Worm (Caenorhabditis elegans) whole organism, early embryonic: Measurements from ENCODE around the gene tmem-17.

Experiments
- B0310.2 ChIP-seq: sonication (generic microtip); optimal IDR thresholded peaks from 2 replicates; lab custom pipeline; 2016; ENCODE audit warnings: mild to moderate bottlenecking, missing genetic modification characterization, missing compliant biosample characterization
- F13C5.2 ChIP-seq: sonication (generic microtip); optimal IDR thresholded peaks from 2 replicates; lab custom pipeline; 2017; ENCODE audit warnings: mild to moderate bottlenecking, missing genetic modification characterization, inconsistent platforms, missing compliant biosample characterization
- aly-1 ChIP-seq: sonication (generic microtip); optimal IDR thresholded peaks from 2 replicates; lab custom pipeline; 2016; ENCODE audit warnings: missing genetic modification characterization, missing compliant biosample characterization
- ama-1 ChIP-seq: fragments of 150-350 bp; optimal IDR thresholded peaks from 2 replicates; lab custom pipeline; 2014
- ceh-13 ChIP-seq: fragments of 200-800 bp; sonication (Bioruptor generic); optimal IDR thresholded peaks from 2 replicates; lab custom pipeline; 2018; ENCODE audit warnings: mild to moderate bottlenecking, missing genetic modification characterization, missing compliant biosample characterization
- ceh-36 ChIP-seq: sonication (generic microtip); optimal IDR thresholded peaks from 2 replicates; lab custom pipeline; 2016; ENCODE audit warnings: missing genetic modification characterization, inconsistent platforms, missing compliant biosample characterization
- ets-7 ChIP-seq: sonication (generic microtip); optimal IDR thresholded peaks from 2 replicates; lab custom pipeline; 2016; ENCODE audit warnings: missing genotype, missing genetic modification characterization, missing compliant biosample characterization
- flt-1 ChIP-seq: fragments of 200-800 bp; sonication (Bioruptor generic); IDR thresholded peaks from 2 replicates; pipeline ENCODE4 v1.3.6; 2022; ENCODE audit warnings: missing genetic modification characterization, missing compliant biosample characterization
- hmbx-1 ChIP-seq: sonication (generic microtip); optimal IDR thresholded peaks from 2 replicates; lab custom pipeline; 2016; ENCODE audit warnings: mild to moderate bottlenecking, missing genetic modification characterization, missing compliant biosample characterization
- hmg-4 ChIP-seq: fragments of 200-800 bp; sonication (Bioruptor generic); optimal IDR thresholded peaks from 2 replicates; lab custom pipeline; 2018; ENCODE audit warnings: mild to moderate bottlenecking, missing genetic modification characterization, missing compliant biosample characterization
- hnd-1 ChIP-seq: sonication (generic microtip); optimal IDR thresholded peaks from 2 replicates; lab custom pipeline; 2016; ENCODE audit warnings: missing genetic modification characterization, missing compliant biosample characterization
- pes-1 ChIP-seq: fragments of 200-800 bp; sonication (Bioruptor generic); IDR thresholded peaks from 2 replicates; pipeline ENCODE4 v1.3.6; 2022; ENCODE audit warnings: missing genetic modification reagents, missing genetic modification characterization, missing compliant biosample characterization
- scrt-1 ChIP-seq: fragments of 200-800 bp; sonication (Bioruptor generic); IDR thresholded peaks from 2 replicates; pipeline ENCODE4 v1.3.6; 2022; ENCODE audit warnings: missing genetic modification characterization, missing compliant biosample characterization
- sea-1 ChIP-seq: fragments of 200-800 bp; sonication (Bioruptor generic); conservative IDR thresholded peaks from 2 replicates; pipeline ENCODE4 v1.3.6; 2022; ENCODE audit warnings: missing genetic modification characterization, missing compliant biosample characterization
- tbx-11 ChIP-seq: fragments of 200-800 bp; sonication (Bioruptor generic); IDR thresholded peaks from 2 replicates; pipeline ENCODE4 v1.3.6; 2022; ENCODE audit warnings: missing genetic modification characterization, missing compliant biosample characterization
- tbx-37 ChIP-seq: fragments of 200-800 bp; sonication (Bioruptor generic); conservative IDR thresholded peaks from 2 replicates; pipeline ENCODE4 v1.3.6; 2022; ENCODE audit warnings: missing genetic modification reagents, missing genetic modification characterization, missing compliant biosample characterization
- tra-4 ChIP-seq: sonication (generic microtip); optimal IDR thresholded peaks from 2 replicates; lab custom pipeline; 2017; ENCODE audit warnings: missing genetic modification characterization, missing compliant biosample characterization

Gene tmem-17

DNA sequence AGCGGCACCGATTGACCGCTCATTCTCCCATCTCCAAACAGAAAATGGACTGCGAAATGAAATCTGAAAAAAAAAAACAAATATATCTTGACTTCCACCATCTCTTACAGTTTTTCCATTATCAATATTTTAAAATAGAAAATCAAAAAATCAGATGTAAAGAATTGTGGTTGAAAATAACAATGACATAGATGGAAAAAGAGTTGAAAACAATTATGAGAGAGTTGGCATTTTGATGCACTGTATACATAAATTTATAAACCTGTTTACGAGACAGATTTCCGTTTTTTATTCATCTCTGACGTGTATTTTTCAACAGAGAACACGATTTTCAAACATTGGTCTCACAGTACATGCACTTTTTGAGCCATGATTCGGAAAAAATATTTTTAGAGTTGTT is 10.6 kb downstream of the tmem-17 start, which contains the start of gene ZK418.7:
Gene ZK418.7 (minus strand): TSS at position 101 of the 400 bp plus-strand sequence.
- no peak for TF ChIP-seq hmbx-1 (tag; lab: Kevin White, UChicago)
- no peak for TF ChIP-seq tbx-11 (GFP tag; lab: Robert Waterston, UW)
- no peak for TF ChIP-seq pes-1
- no peak for TF ChIP-seq scrt-1
- no peak for TF ChIP-seq ets-7
- TF ChIP-seq tbx-37 (GFP tag; lab: Robert Waterston, UW): no peak
- TF ChIP-seq aly-1 (tag; lab: Kevin White, UChicago): no peak

DNA sequence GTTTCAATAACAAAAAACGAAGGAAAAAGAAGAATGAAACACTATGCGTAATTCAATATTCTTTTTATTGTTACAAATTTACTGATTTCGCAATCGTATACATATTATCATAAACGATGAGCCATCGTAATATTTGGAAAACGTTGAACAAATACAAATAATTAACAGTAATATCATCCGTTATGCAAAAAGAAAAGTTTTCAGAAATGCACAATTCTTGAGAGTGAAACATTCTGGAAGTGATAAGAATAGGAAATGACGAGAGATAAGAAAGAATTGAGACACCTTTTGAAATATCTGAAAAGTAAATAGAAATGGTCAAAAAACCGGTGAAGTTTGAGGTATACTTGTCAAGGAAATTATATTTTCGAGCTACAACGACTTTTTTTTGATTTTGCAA is 11.4 kb downstream of the tmem-17 start:
- no peak for TF ChIP-seq ceh-36 (tag; lab: Kevin White, UChicago)
- TF ChIP-seq ets-7: no peak
- no peak for TF ChIP-seq sea-1 (GFP tag; lab: Robert Waterston, UW)
- no peak for TF ChIP-seq hmbx-1 (tag; lab: Kevin White, UChicago)
- no peak for TF ChIP-seq hmg-4 (GFP tag; lab: Kevin White, UChicago)
- no peak for TF ChIP-seq flt-1 (GFP tag; lab: Robert Waterston, UW)
- TF ChIP-seq tra-4 (tag; lab: Kevin White, UChicago): no peak
- no peak for TF ChIP-seq tbx-37 (GFP tag; lab: Robert Waterston, UW)

DNA sequence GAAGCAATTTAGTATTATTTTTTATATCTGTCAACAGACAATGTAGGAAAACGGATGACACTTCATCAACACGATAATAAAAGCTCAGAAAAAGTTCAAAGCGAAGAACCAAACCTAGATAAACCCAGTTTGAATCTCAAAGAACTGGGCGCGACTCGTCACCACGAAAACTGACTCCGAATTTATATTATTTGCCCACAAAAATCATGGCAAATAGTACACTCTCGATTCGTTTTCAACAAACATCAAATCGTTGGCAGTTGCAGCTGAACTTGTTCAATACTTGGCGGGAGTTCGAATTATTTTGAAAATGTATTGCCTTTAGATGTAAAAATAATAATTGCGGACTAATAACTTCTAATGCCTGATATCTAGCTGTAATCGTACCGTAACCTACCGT is 13.0 kb downstream of the tmem-17 start:
- TF ChIP-seq hmg-4 (GFP tag; lab: Kevin White, UChicago) (no peak), F13C5.2 (no peak), hnd-1 (tag; lab: Kevin White, UChicago) (no peak), ceh-13 (GFP tag; lab: Kevin White, UChicago) (no peak), hmbx-1 (tag; lab: Kevin White, UChicago) (no peak), tbx-37 (GFP tag; lab: Robert Waterston, UW) (no peak), flt-1 (GFP tag; lab: Robert Waterston, UW) (no peak), scrt-1 (no peak), aly-1 (tag; lab: Kevin White, UChicago) (no peak), ama-1 (no peak), tra-4 (tag; lab: Kevin White, UChicago) (no peak), tbx-11 (GFP tag; lab: Robert Waterston, UW) (no peak), ceh-36 (tag; lab: Kevin White, UChicago) (no peak), pes-1 (no peak), ets-7 (no peak), B0310.2 (no peak), sea-1 (GFP tag; lab: Robert Waterston, UW) (no peak)

DNA sequence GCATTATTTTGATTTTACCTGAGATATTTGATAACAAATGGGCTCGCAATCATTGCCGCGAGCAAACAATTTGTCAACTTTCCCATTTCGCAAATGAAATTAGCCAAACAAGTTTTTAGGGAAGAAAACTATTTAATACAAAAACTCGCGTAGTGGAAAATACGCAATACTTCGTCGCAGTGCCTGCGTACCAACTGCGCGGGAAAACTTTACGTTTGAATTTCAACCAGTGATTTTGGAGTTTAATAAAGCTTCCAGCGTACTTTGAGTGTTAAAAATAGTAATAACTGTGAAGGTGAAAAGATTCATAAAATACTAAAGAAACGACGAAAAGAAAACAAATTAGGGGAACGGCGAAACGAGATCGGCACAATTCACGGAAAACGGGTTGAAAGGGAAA is 14.8 kb downstream of the tmem-17 start, which contains the start of gene tofu-7:
Gene tofu-7 (minus strand): TSS at position 111 of the 400 bp plus-strand sequence.
- no peak for TF ChIP-seq tbx-11 (GFP tag; lab: Robert Waterston, UW)
- TF ChIP-seq tra-4 (tag; lab: Kevin White, UChicago): no peak
- TF ChIP-seq flt-1 (GFP tag; lab: Robert Waterston, UW): no peak
- no peak for TF ChIP-seq B0310.2
- TF ChIP-seq hnd-1 (tag; lab: Kevin White, UChicago): no peak
- TF ChIP-seq hmbx-1 (tag; lab: Kevin White, UChicago): no peak
- no peak for TF ChIP-seq ets-7
- TF ChIP-seq hmg-4 (GFP tag; lab: Kevin White, UChicago): no peak

DNA sequence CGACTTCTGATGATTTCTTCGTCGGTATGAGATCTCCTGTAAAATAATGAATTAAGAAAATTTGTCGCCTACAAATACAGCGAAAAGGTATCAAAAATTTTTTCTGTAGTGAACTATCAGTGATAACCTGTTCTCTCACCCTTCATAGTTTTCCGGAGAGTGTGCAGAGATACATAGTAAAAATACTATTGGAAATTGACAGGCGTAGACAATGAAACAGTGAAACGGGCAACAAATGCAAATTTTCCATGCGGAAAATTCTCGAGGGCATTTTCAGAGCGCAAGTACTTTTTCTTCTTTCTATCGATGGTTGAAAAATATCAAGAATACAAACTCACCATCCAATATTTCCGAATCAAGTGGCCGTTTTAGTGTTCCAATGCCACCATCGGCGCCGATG is 17.1 kb downstream of the tmem-17 start:
- TF ChIP-seq sea-1 (GFP tag; lab: Robert Waterston, UW): no peak
- no peak for TF ChIP-seq ceh-13 (GFP tag; lab: Kevin White, UChicago)
- no peak for TF ChIP-seq tra-4 (tag; lab: Kevin White, UChicago)
- no peak for TF ChIP-seq ets-7
- no peak for TF ChIP-seq aly-1 (tag; lab: Kevin White, UChicago)
- TF ChIP-seq hnd-1 (tag; lab: Kevin White, UChicago): no peak
- TF ChIP-seq flt-1 (GFP tag; lab: Robert Waterston, UW): no peak
- no peak for TF ChIP-seq ama-1
- TF ChIP-seq F13C5.2: no peak
- TF ChIP-seq scrt-1: no peak

DNA sequence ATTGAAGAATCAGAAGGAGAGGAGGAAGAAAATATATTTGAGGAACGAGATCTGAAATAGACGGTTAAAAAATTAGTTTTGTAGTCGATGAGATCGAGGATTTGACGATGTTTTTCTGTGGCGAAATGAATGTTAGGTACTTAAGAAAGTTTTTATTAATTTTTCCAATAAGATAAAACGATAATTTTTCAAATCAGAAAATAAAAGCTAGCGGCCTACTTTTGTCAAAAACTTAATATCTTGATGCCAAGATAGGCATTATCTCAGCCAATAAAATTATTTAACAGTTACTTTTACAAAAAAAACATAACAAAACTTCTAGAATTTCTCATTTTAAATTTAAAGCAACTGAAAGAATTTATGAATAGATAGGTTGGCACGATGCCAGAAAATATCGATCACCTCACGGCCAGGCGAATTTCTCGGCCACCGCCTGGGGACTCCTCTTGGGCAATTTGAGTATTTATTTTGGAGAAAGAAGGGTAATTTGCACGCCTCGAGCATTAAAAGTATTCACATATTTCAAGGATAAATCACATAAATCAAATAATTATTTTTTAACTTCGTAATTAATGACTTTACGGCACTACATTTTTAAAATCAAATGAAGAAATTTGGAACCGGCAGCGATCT is 17.7 kb downstream of the tmem-17 start, which contains the start of gene fubl-2:
Gene fubl-2 (minus strand): TSS at position 51 of the 633 bp plus-strand sequence.
- TF ChIP-seq scrt-1 (no peak), tbx-37 (GFP tag; lab: Robert Waterston, UW) (peak; percentile 64; the same call in 1 of the 2 replicates)

DNA sequence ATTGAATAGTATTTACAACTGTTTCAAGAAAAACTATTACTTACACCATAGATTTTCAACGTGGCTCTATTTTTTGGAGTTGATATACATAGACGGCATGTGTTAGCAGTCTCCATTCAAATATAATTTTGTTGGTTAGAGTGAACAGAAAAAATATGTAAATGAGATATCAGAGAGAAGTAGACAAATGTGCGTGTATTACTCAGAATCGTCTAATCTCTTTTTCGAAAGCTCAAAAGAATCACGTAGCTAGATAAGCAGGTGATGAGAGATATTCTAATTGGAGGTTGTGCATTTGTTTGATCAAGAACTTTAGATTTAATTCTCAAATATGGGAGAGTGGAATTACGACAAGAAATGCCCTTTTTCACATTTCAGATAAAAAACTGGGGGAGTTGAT is 20.5 kb downstream of the tmem-17 start, which contains the start of gene ZK418.10:
Gene ZK418.10 (minus strand): TSS at position 148 of the 400 bp plus-strand sequence.
- TF ChIP-seq scrt-1 (no peak), ceh-13 (GFP tag; lab: Kevin White, UChicago) (no peak), hmg-4 (GFP tag; lab: Kevin White, UChicago) (no peak), B0310.2 (no peak), tra-4 (tag; lab: Kevin White, UChicago) (no peak), ets-7 (no peak), sea-1 (GFP tag; lab: Robert Waterston, UW) (no peak)

DNA sequence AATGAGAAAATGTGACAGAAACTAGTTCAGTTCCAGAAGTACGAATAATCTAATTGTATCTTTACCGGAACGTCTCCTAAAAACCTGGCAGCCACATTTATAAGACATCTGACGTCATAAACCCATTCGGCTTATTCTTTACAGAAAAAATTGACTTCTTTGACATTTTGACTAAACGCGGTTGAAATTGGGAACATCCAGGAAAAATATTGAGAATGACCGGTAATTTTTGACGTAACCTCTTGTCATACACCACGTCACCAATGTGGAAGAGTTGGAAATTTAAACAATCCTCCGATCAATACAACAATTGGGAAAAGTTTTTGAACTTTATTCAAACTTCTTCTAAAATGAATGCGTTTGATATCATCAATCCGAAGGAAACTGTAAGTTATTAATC is 21.0 kb downstream of the tmem-17 start, which contains the start of gene ZK418.2:
Gene ZK418.2 (plus strand): TSS at position 301 of the 400 bp plus-strand sequence.
- TF ChIP-seq hmg-4 (GFP tag; lab: Kevin White, UChicago) (no peak), flt-1 (GFP tag; lab: Robert Waterston, UW) (no peak), ceh-13 (GFP tag; lab: Kevin White, UChicago) (no peak)
